Fruit fly (Drosophila melanogaster): Measurements from ENCODE around the gene CG6938.
A peak's percentile ranks its signal among the peaks of the same experiment; 100 is the strongest.

CG6938 gene

dm6 chr3L:11953217-11953616 lies 31.5 kb upstream of the CG6938 start, which contains the start of gene obst-G:
Gene obst-G (minus strand): TSS chr3L:11953317.
- TF ChIP-seq CG7045 (GFP tag; optimal IDR thresholded peaks at IDR 0.05) (no peak), CG14711 (tag; optimal IDR thresholded peaks at IDR 0.05) (no peak), tj (GFP tag; optimal IDR thresholded peaks at IDR 0.05) (no peak), Clk (GFP tag; optimal IDR thresholded peaks at IDR 0.05) (no peak), Mnt (GFP tag; optimal IDR thresholded peaks at IDR 0.05) (no peak), Crg-1 (GFP tag; optimal IDR thresholded peaks at IDR 0.05) (no peak), CG11617 (GFP tag; optimal IDR thresholded peaks at IDR 0.05) (no peak), Hr96 (GFP tag; optimal IDR thresholded peaks at IDR 0.05) (no peak), CG12768 (GFP tag; optimal IDR thresholded peaks at IDR 0.05) (no peak)

dm6 chr3L:11953783-11954182 lies 30.9 kb upstream of the CG6938 start, which contains the start of gene CG7248:
Gene CG7248 (plus strand): TSS chr3L:11954083.
- peak; percentile 7 for TF ChIP-seq kay (GFP tag; ENCODE audit: borderline replicate concordance)
- no peak for TF ChIP-seq tj (GFP tag; optimal IDR thresholded peaks at IDR 0.05)
- TF ChIP-seq CG33017 (tag; optimal IDR thresholded peaks at IDR 0.05), result no peak

- TF ChIP-seq bab1 (GFP tag; optimal IDR thresholded peaks at IDR 0.05) (no peak), pad (GFP tag; optimal IDR thresholded peaks at IDR 0.05) (no peak), tj (GFP tag; optimal IDR thresholded peaks at IDR 0.05) (no peak), CG1620 (GFP tag; optimal IDR thresholded peaks at IDR 0.05) (no peak), CG5204 (GFP tag; optimal IDR thresholded peaks at IDR 0.05) (no peak), kay (GFP tag; ENCODE audit: borderline replicate concordance) (no peak), CG33017 (tag; optimal IDR thresholded peaks at IDR 0.05) (no peak)
Measured at dm6 chr3L:11957669-11958333, 26.9 kb upstream of the CG6938 start, which contains the start of the genes CG11570 and CG43294. Gene CG11570 (minus strand): TSS chr3L:11957769. Gene CG43294 (plus strand): TSS chr3L:11958283.

- TF ChIP-seq CG1620 (GFP tag; optimal IDR thresholded peaks at IDR 0.05) (no peak), tj (GFP tag; optimal IDR thresholded peaks at IDR 0.05) (no peak), ovo (GFP tag; optimal IDR thresholded peaks at IDR 0.05) (no peak), CG7045 (GFP tag; optimal IDR thresholded peaks at IDR 0.05) (no peak), Crg-1 (GFP tag; optimal IDR thresholded peaks at IDR 0.05) (no peak), toe (GFP tag; optimal IDR thresholded peaks at IDR 0.05) (no peak), CG5204 (GFP tag; optimal IDR thresholded peaks at IDR 0.05) (no peak), CG33017 (tag; optimal IDR thresholded peaks at IDR 0.05) (no peak), pad (GFP tag; optimal IDR thresholded peaks at IDR 0.05) (no peak), bab1 (GFP tag; optimal IDR thresholded peaks at IDR 0.05) (no peak), kay (GFP tag; ENCODE audit: borderline replicate concordance) (no peak), CG14711 (tag; optimal IDR thresholded peaks at IDR 0.05) (no peak), Clk (GFP tag; optimal IDR thresholded peaks at IDR 0.05) (no peak), CG12768 (GFP tag; optimal IDR thresholded peaks at IDR 0.05) (no peak), Mnt (GFP tag; optimal IDR thresholded peaks at IDR 0.05) (no peak), CG11617 (GFP tag; optimal IDR thresholded peaks at IDR 0.05) (no peak), cic (GFP tag; optimal IDR thresholded peaks at IDR 0.05) (no peak)
Measured at dm6 chr3L:11966104-11966503, 18.6 kb upstream of the CG6938 start, which contains the start of gene prc. Gene prc (minus strand): TSS chr3L:11966131.

- TF ChIP-seq kay (GFP tag; ENCODE audit: borderline replicate concordance), result no peak
- TF ChIP-seq CG12768 (GFP tag; optimal IDR thresholded peaks at IDR 0.05), result no peak
- TF ChIP-seq toe (GFP tag; optimal IDR thresholded peaks at IDR 0.05), result no peak
- no peak for TF ChIP-seq CG1620 (GFP tag; optimal IDR thresholded peaks at IDR 0.05)
- no peak for TF ChIP-seq CG33017 (tag; optimal IDR thresholded peaks at IDR 0.05)
Measured at dm6 chr3L:11972879-11973278, 11.8 kb upstream of the CG6938 start, which contains the start of gene Muc68E. Gene Muc68E (minus strand): TSS chr3L:11972979.

dm6 chr3L:11973690-11974089 lies 11.0 kb upstream of the CG6938 start, which contains the start of gene CG42397:
Gene CG42397 (minus strand): TSS chr3L:11973790.
- TF ChIP-seq CG14711 (tag; optimal IDR thresholded peaks at IDR 0.05) (peak; percentile 39), Clk (GFP tag; optimal IDR thresholded peaks at IDR 0.05) (no peak), CG1620 (GFP tag; optimal IDR thresholded peaks at IDR 0.05) (no peak), CG5204 (GFP tag; optimal IDR thresholded peaks at IDR 0.05) (no peak), bab1 (GFP tag; optimal IDR thresholded peaks at IDR 0.05) (no peak), pad (GFP tag; optimal IDR thresholded peaks at IDR 0.05) (no peak), Crg-1 (GFP tag; optimal IDR thresholded peaks at IDR 0.05) (no peak), CG7045 (GFP tag; optimal IDR thresholded peaks at IDR 0.05) (no peak), cic (GFP tag; optimal IDR thresholded peaks at IDR 0.05) (no peak), CG11617 (GFP tag; optimal IDR thresholded peaks at IDR 0.05) (no peak), cnc (optimal IDR thresholded peaks at IDR 0.05) (no peak), Mnt (GFP tag; optimal IDR thresholded peaks at IDR 0.05) (no peak), CG12768 (GFP tag; optimal IDR thresholded peaks at IDR 0.05) (no peak), kay (GFP tag; ENCODE audit: borderline replicate concordance) (no peak), tj (GFP tag; optimal IDR thresholded peaks at IDR 0.05) (no peak), Hr96 (GFP tag; optimal IDR thresholded peaks at IDR 0.05) (no peak), CG33017 (tag; optimal IDR thresholded peaks at IDR 0.05) (peak; percentile 23), CG7101 (tag; optimal IDR thresholded peaks at IDR 0.05) (peak; percentile 29)

- TF ChIP-seq CG11617 (GFP tag; optimal IDR thresholded peaks at IDR 0.05), result no peak
- no peak for TF ChIP-seq CG7045 (GFP tag; optimal IDR thresholded peaks at IDR 0.05)
Measured at dm6 chr3L:11974605-11975004, 10.1 kb upstream of the CG6938 start, which contains the start of gene CG14125. Gene CG14125 (plus strand): TSS chr3L:11974905.
